Worm (Caenorhabditis elegans) whole organism, young adult: ENCODE measurements around the gene mcm-2.

ENCODE experiments used
- C06A6.2 ChIP-seq: fragments of 200-800 bp; sonication (Bioruptor generic); conservative IDR thresholded peaks from 2 replicates; pipeline ENCODE4 v1.3.6; 2022; ENCODE audit warnings: missing genetic modification characterization, missing compliant biosample characterization
- C17E4.6 ChIP-seq: fragments of 200-800 bp; sonication (Bioruptor generic); IDR thresholded peaks from 2 replicates; pipeline ENCODE4 v1.3.6; 2022; ENCODE audit warnings: missing genetic modification reagents, missing genetic modification characterization, missing compliant biosample characterization
- D2030.7 ChIP-seq: fragments of 200-800 bp; sonication (Bioruptor generic); IDR thresholded peaks from 2 replicates; pipeline ENCODE4 v1.3.6; 2022; ENCODE audit warnings: missing genetic modification reagents, missing genetic modification characterization, missing compliant biosample characterization
- F23B12.7 ChIP-seq: sonication (generic microtip); optimal IDR thresholded peaks from 2 replicates; lab custom pipeline; 2017; ENCODE audit warnings: missing genetic modification characterization, mild to moderate bottlenecking, missing compliant biosample characterization, antibody characterized with exemption, moderate library complexity; ENCODE audit not compliant: insufficient read depth
- F52B5.7 ChIP-seq: sonication (generic microtip); optimal IDR thresholded peaks from 2 replicates; lab custom pipeline; 2016; ENCODE audit warnings: mild to moderate bottlenecking, missing genetic modification characterization, missing compliant biosample characterization
- F57A8.1 ChIP-seq: fragments of 200-800 bp; sonication (Bioruptor generic); optimal IDR thresholded peaks from 2 replicates; lab custom pipeline; 2018; ENCODE audit warnings: mild to moderate bottlenecking, missing genetic modification characterization, moderate library complexity, missing compliant biosample characterization
- K11D2.4 ChIP-seq: fragments of 200-800 bp; sonication (Bioruptor generic); IDR thresholded peaks from 2 replicates; pipeline ENCODE4 v1.3.6; 2022; ENCODE audit warnings: missing genetic modification reagents, missing genetic modification characterization, missing compliant biosample characterization
- K12H6.12 ChIP-seq: fragments of 200-800 bp; sonication (Bioruptor generic); optimal IDR thresholded peaks from 2 replicates; lab custom pipeline; 2018; ENCODE audit warnings: mild to moderate bottlenecking, missing genetic modification characterization, missing compliant biosample characterization
- T26A5.8 ChIP-seq: sonication (generic microtip); optimal IDR thresholded peaks from 2 replicates; lab custom pipeline; 2016; ENCODE audit warnings: missing genetic modification characterization, missing compliant biosample characterization
- Y56A3A.18 ChIP-seq: fragments of 200-800 bp; sonication (Bioruptor generic); IDR thresholded peaks from 2 replicates; pipeline ENCODE4 v1.3.6; 2022; ENCODE audit warnings: missing genetic modification reagents, missing genetic modification characterization, missing compliant biosample characterization
- akir-1 ChIP-seq: fragments of 200-800 bp; sonication (Bioruptor generic); optimal IDR thresholded peaks from 2 replicates; lab custom pipeline; 2018; ENCODE audit warnings: mild to moderate bottlenecking, missing genetic modification characterization, moderate library complexity, missing compliant biosample characterization
- ama-1 ChIP-seq, 3 experiments: fragments of 150-350 bp in 1 of 3; sonication (generic microtip) in 2 of 3; optimal IDR thresholded peaks; 2 replicates each; lab custom pipeline; 2014 to 2018; ENCODE audit warnings: missing biosample characterization in 2 of 3, missing genetic modification characterization in 2 of 3, missing genetic modification reagents in 2 of 3
- atf-7 ChIP-seq: sonication (generic microtip); optimal IDR thresholded peaks from 2 replicates; lab custom pipeline; 2017; ENCODE audit warnings: mild to moderate bottlenecking, missing genetic modification characterization, missing compliant biosample characterization
- attf-6 ChIP-seq: fragments of 200-800 bp; sonication (Bioruptor generic); IDR thresholded peaks from 2 replicates; pipeline ENCODE4 v1.3.6; 2022; ENCODE audit warnings: missing genetic modification reagents, missing genetic modification characterization, missing compliant biosample characterization
- cebp-1 ChIP-seq, 2 experiments: fragments of 200-800 bp in 1 of 2; sonication (Bioruptor generic) in 1 of 2; sonication (generic microtip) in 1 of 2; IDR thresholded peaks in 1 of 2; optimal IDR thresholded peaks in 1 of 2; 2 replicates each; pipeline versions ENCODE4 v1.3.6 to Lab custom; 2017 to 2022; ENCODE audit warnings: missing compliant biosample characterization in 2 of 2, missing genetic modification characterization in 2 of 2, mild to moderate bottlenecking in 1 of 2, missing genetic modification reagents in 1 of 2, moderate library complexity in 1 of 2
- ceh-100 ChIP-seq: fragments of 200-800 bp; sonication (Bioruptor generic); IDR thresholded peaks from 2 replicates; pipeline ENCODE4 v1.3.6; 2022; ENCODE audit warnings: missing genetic modification reagents, missing genetic modification characterization, missing compliant biosample characterization
- ceh-27 ChIP-seq: fragments of 200-800 bp; sonication (Bioruptor generic); optimal IDR thresholded peaks from 2 replicates; lab custom pipeline; 2018; ENCODE audit warnings: mild to moderate bottlenecking, missing genetic modification characterization, moderate library complexity, missing compliant biosample characterization
- ceh-40 ChIP-seq: fragments of 200-800 bp; sonication (Bioruptor generic); IDR thresholded peaks from 2 replicates; pipeline ENCODE4 v1.3.6; 2022; ENCODE audit warnings: missing genetic modification characterization, missing compliant biosample characterization
- ceh-79 ChIP-seq: sonication (generic microtip); optimal IDR thresholded peaks from 2 replicates; lab custom pipeline; 2017; ENCODE audit warnings: mild to moderate bottlenecking, missing genetic modification characterization, missing compliant biosample characterization
- die-1 ChIP-seq: sonication (generic microtip); optimal IDR thresholded peaks from 2 replicates; lab custom pipeline; 2016; ENCODE audit warnings: missing genotype, mild to moderate bottlenecking, missing genetic modification characterization, missing compliant biosample characterization
- dox-1 ChIP-seq: fragments of 200-800 bp; sonication (Bioruptor generic); IDR thresholded peaks from 2 replicates; pipeline ENCODE4 v1.3.6; 2022; ENCODE audit warnings: missing genetic modification reagents, missing genetic modification characterization, missing compliant biosample characterization
- egl-44 ChIP-seq: fragments of 200-800 bp; sonication (Bioruptor generic); IDR thresholded peaks from 2 replicates; pipeline ENCODE4 v1.3.6; 2022; ENCODE audit warnings: missing genetic modification reagents, missing genetic modification characterization, missing compliant biosample characterization
- hmg-1.2 ChIP-seq: fragments of 200-800 bp; sonication (Bioruptor generic); IDR thresholded peaks from 2 replicates; pipeline ENCODE4 v1.3.6; 2022; ENCODE audit warnings: missing genetic modification reagents, missing genetic modification characterization, missing compliant biosample characterization
- hsf-1 ChIP-seq: fragments of 200-800 bp; sonication (Bioruptor generic); IDR thresholded peaks from 2 replicates; pipeline ENCODE4 v1.3.6; 2022; ENCODE audit warnings: missing genetic modification reagents, missing genetic modification characterization, missing compliant biosample characterization
- let-526 ChIP-seq: fragments of 200-800 bp; sonication (Bioruptor generic); IDR thresholded peaks from 2 replicates; pipeline ENCODE4 v1.3.6; 2022; ENCODE audit warnings: missing genetic modification reagents, missing genetic modification characterization, missing compliant biosample characterization
- let-607 ChIP-seq, 2 experiments: fragments of 200-800 bp in 1 of 2; sonication (Bioruptor generic) in 1 of 2; sonication (generic microtip) in 1 of 2; optimal IDR thresholded peaks; 2 replicates each; lab custom pipeline; 2016 to 2018; ENCODE audit warnings: mild to moderate bottlenecking in 2 of 2, missing compliant biosample characterization in 2 of 2, missing genetic modification characterization in 2 of 2, moderate library complexity in 2 of 2, missing genotype in 1 of 2
- lin-26 ChIP-seq: fragments of 200-800 bp; sonication (Bioruptor generic); IDR thresholded peaks from 2 replicates; pipeline ENCODE4 v1.3.6; 2022; ENCODE audit warnings: missing genetic modification reagents, missing genetic modification characterization, missing compliant biosample characterization
- lin-40 ChIP-seq: sonication (generic microtip); optimal IDR thresholded peaks from 2 replicates; lab custom pipeline; 2016; ENCODE audit warnings: missing genetic modification characterization, mild to moderate bottlenecking, missing compliant biosample characterization, missing genotype, missing genetic modification reagents
- lin-54 ChIP-seq: fragments of 200-800 bp; sonication (Bioruptor generic); optimal IDR thresholded peaks from 2 replicates; lab custom pipeline; 2018; ENCODE audit warnings: mild to moderate bottlenecking, missing genetic modification characterization, missing compliant biosample characterization
- lsl-1 ChIP-seq: fragments of 200-800 bp; sonication (Bioruptor generic); optimal IDR thresholded peaks from 2 replicates; lab custom pipeline; 2018; ENCODE audit warnings: mild to moderate bottlenecking, missing genetic modification characterization, moderate library complexity, missing compliant biosample characterization
- lsy-27 ChIP-seq: sonication (generic microtip); optimal IDR thresholded peaks from 2 replicates; lab custom pipeline; 2017; ENCODE audit warnings: missing genetic modification characterization, mild to moderate bottlenecking, missing compliant biosample characterization, antibody characterized with exemption, missing genotype, borderline replicate concordance; ENCODE audit not compliant: insufficient read depth
- madf-8 ChIP-seq: fragments of 200-800 bp; sonication (Bioruptor generic); conservative IDR thresholded peaks from 2 replicates; pipeline ENCODE4 v1.3.6; 2022; ENCODE audit warnings: missing genetic modification reagents, missing genetic modification characterization, missing compliant biosample characterization
- mxl-1 ChIP-seq: sonication (generic microtip); optimal IDR thresholded peaks from 2 replicates; lab custom pipeline; 2016; ENCODE audit warnings: missing genetic modification characterization, missing compliant biosample characterization
- nhr-90 ChIP-seq: sonication (generic microtip); optimal IDR thresholded peaks from 2 replicates; lab custom pipeline; 2016; ENCODE audit warnings: missing genotype, mild to moderate bottlenecking, missing genetic modification characterization, missing compliant biosample characterization
- pha-4 ChIP-seq: fragments of 150-350 bp; sonication (generic microtip); optimal IDR thresholded peaks from 2 replicates; lab custom pipeline; 2014; ENCODE audit warnings: missing biosample characterization, missing genetic modification reagents, missing genetic modification characterization
- repo-1 ChIP-seq: sonication (generic microtip); optimal IDR thresholded peaks from 2 replicates; lab custom pipeline; 2017; ENCODE audit warnings: mild to moderate bottlenecking, missing genetic modification characterization, missing compliant biosample characterization
- sea-2 ChIP-seq: fragments of 200-800 bp; sonication (Bioruptor generic); IDR thresholded peaks from 2 replicates; pipeline ENCODE4 v1.3.6; 2022; ENCODE audit warnings: missing genetic modification characterization, missing compliant biosample characterization
- snpc-3.4 ChIP-seq: sonication (generic microtip); optimal IDR thresholded peaks from 2 replicates; lab custom pipeline; 2017; ENCODE audit warnings: missing genetic modification characterization, mild to moderate bottlenecking, missing compliant biosample characterization, antibody characterized with exemption, moderate library complexity, missing genotype, missing genetic modification reagents
- snpc-4 ChIP-seq, 5 experiments: fragments of 150-350 bp in 1 of 5; sonication (generic microtip) in 4 of 5; optimal IDR thresholded peaks; 2 replicates each; lab custom pipeline; 2014 to 2018; ENCODE audit warnings: missing genetic modification characterization in 5 of 5, missing biosample characterization in 3 of 5, antibody characterized with exemption in 2 of 5, mild to moderate bottlenecking in 2 of 5, missing compliant biosample characterization in 2 of 5, missing genotype in 2 of 5, moderate library complexity in 2 of 5, missing genetic modification reagents in 1 of 5
- somi-1 ChIP-seq: fragments of 200-800 bp; sonication (Bioruptor generic); optimal IDR thresholded peaks from 2 replicates; lab custom pipeline; 2018; ENCODE audit warnings: mild to moderate bottlenecking, missing genetic modification characterization, missing compliant biosample characterization
- tbp1 ChIP-seq: fragments of 200-800 bp; sonication (Bioruptor generic); optimal IDR thresholded peaks from 2 replicates; lab custom pipeline; 2018; ENCODE audit warnings: mild to moderate bottlenecking, missing genetic modification characterization, missing compliant biosample characterization
- tlf-1 ChIP-seq: fragments of 200-800 bp; sonication (Bioruptor generic); optimal IDR thresholded peaks from 2 replicates; lab custom pipeline; 2018; ENCODE audit warnings: mild to moderate bottlenecking, missing genetic modification characterization, missing compliant biosample characterization
- unc-130 ChIP-seq: sonication (generic microtip); optimal IDR thresholded peaks from 2 replicates; lab custom pipeline; 2016; ENCODE audit warnings: missing genetic modification reagents, missing genetic modification characterization, missing compliant biosample characterization
- xnd-1 ChIP-seq: sonication (generic microtip); optimal IDR thresholded peaks from 2 replicates; lab custom pipeline; 2016; ENCODE audit warnings: missing genotype, missing genetic modification reagents, missing genetic modification characterization, missing compliant biosample characterization
- ztf-22 ChIP-seq: fragments of 200-800 bp; sonication (Bioruptor generic); optimal IDR thresholded peaks from 2 replicates; lab custom pipeline; 2018; ENCODE audit warnings: mild to moderate bottlenecking, missing genetic modification characterization, moderate library complexity, missing compliant biosample characterization
- ztf-25 ChIP-seq: fragments of 200-800 bp; sonication (Bioruptor generic); IDR thresholded peaks from 2 replicates; pipeline ENCODE4 v1.3.6; 2022; ENCODE audit warnings: missing genetic modification reagents, missing genetic modification characterization, missing compliant biosample characterization
- ztf-6 ChIP-seq: fragments of 200-800 bp; sonication (Bioruptor generic); IDR thresholded peaks from 2 replicates; pipeline ENCODE4 v1.3.6; 2022; ENCODE audit warnings: missing genetic modification reagents, missing genetic modification characterization, missing compliant biosample characterization

The mcm-2 gene

ce11 chrII:12052136-12052535 is 45.7 kb upstream of the mcm-2 start:
- TF ChIP-seq unc-130 (GFP tag; lab: Kevin White, UChicago) (no peak), let-526 (0 out of 2 replicates have a peak, but pooled peaks have one; percentile 43), snpc-3.4 (tag; lab: Kevin White, UChicago) (no peak), F57A8.1 (GFP tag; lab: Kevin White, UChicago) (no peak), egl-44 (GFP tag; lab: Robert Waterston, UW) (0 out of 2 replicates have a peak, but pooled peaks have one; percentile 17), dox-1 (GFP tag; lab: Robert Waterston, UW) (peak; percentile 39; the same call in 1 of the 2 replicates), F52B5.7 (tag; lab: Kevin White, UChicago) (no peak), K11D2.4 (GFP tag; lab: Robert Waterston, UW) (no peak), ceh-27 (no peak), hmg-1.2 (GFP tag; lab: Robert Waterston, UW) (no peak), repo-1 (no peak), attf-6 (no peak), lsy-27 (tag; lab: Kevin White, UChicago) (no peak), D2030.7 (GFP tag; lab: Robert Waterston, UW) (no peak), lin-40 (tag; lab: Kevin White, UChicago) (no peak), mxl-1 (tag; lab: Kevin White, UChicago) (no peak), somi-1 (no peak), lin-54 (peak; percentile 17), xnd-1 (tag; lab: Kevin White, UChicago) (no peak), C17E4.6 (GFP tag; lab: Robert Waterston, UW) (no peak), lsl-1 (GFP tag; lab: Kevin White, UChicago) (no peak), pha-4 (tag; lab: Kevin White, UChicago) (no peak), atf-7 (tag; lab: Kevin White, UChicago) (no peak), akir-1 (no peak), tbp1 (GFP tag; lab: Kevin White, UChicago) (peak; percentile 20), let-607 (tag; optimal IDR thresholded peaks at IDR 0.05; lab: Kevin White, UChicago) (no peak), lin-26 (GFP tag; lab: Robert Waterston, UW) (no peak), sea-2 (no peak), ama-1 (optimal IDR thresholded peaks at IDR 0.05; lab: Kevin White, UChicago) (no peak), ama-1 (GFP tag; optimal IDR thresholded peaks at IDR 0.05; lab: Kevin White, UChicago) (no peak), nhr-90 (tag; lab: Kevin White, UChicago) (no peak), Y56A3A.18 (GFP tag; lab: Robert Waterston, UW) (no peak), T26A5.8 (tag; lab: Kevin White, UChicago) (no peak), ceh-100 (GFP tag; lab: Robert Waterston, UW) (no peak), tlf-1 (GFP tag; lab: Kevin White, UChicago) (no peak), snpc-4 (GFP tag; optimal IDR thresholded peaks at IDR 0.05; lab: Kevin White, UChicago) (no peak), snpc-4 (tag; optimal IDR thresholded peaks at IDR 0.05; lab: Kevin White, UChicago) (no peak), ceh-40 (GFP tag; lab: Robert Waterston, UW) (no peak), ceh-79 (tag; lab: Kevin White, UChicago) (no peak), F23B12.7 (no peak), ztf-6 (GFP tag; lab: Robert Waterston, UW) (no peak), madf-8 (no peak), C06A6.2 (no peak), K12H6.12 (tag; lab: Kevin White, UChicago) (no peak), hsf-1 (GFP tag; lab: Robert Waterston, UW) (no peak), ztf-22 (GFP tag; lab: Kevin White, UChicago) (peak; percentile 58), cebp-1 (GFP tag; IDR thresholded peaks at IDR 0.05; lab: Robert Waterston, UW) (no peak), cebp-1 (tag; optimal IDR thresholded peaks at IDR 0.05; lab: Kevin White, UChicago) (peak; percentile 5), ztf-25 (no peak), die-1 (no peak)
